Fruit fly (Drosophila melanogaster): ENCODE data around the gene CG17544.

CG17544 gene

dm6 chr2L:19370046-19370445, 28.2 kb downstream of the CG17544 start, which contains the start of gene CG17349 (continued):
- TF ChIP-seq pfk (GFP tag; optimal IDR thresholded peaks at IDR 0.05) (no peak), salm (tag; optimal IDR thresholded peaks at IDR 0.05) (peak; percentile 27), HLH3B (GFP tag; IDR thresholded peaks at IDR 0.05) (no peak), lola (GFP tag; optimal IDR thresholded peaks at IDR 0.05) (peak in 1 of 3 experiments; percentile 57), CG10654 (GFP tag; optimal IDR thresholded peaks at IDR 0.05) (no peak), Med (GFP tag) (peak; percentile 49), prd (optimal IDR thresholded peaks at IDR 0.05) (no peak), prd (GFP tag; IDR thresholded peaks at IDR 0.05) (no peak), lbe (GFP tag; optimal IDR thresholded peaks at IDR 0.05) (no peak), tna (GFP tag; IDR thresholded peaks at IDR 0.05; ENCODE audit: partially characterized antibody) (no peak), CG11093 (GFP tag; IDR thresholded peaks at IDR 0.05) (no peak), ATbp (GFP tag; optimal IDR thresholded peaks at IDR 0.05) (peak; percentile 66), sens (GFP tag) (peak; percentile 52), CG9727 (GFP tag; optimal IDR thresholded peaks at IDR 0.05) (peak; percentile 3), CG6813 (GFP tag; optimal IDR thresholded peaks at IDR 0.05) (peak; percentile 46), CG43689 (GFP tag; IDR thresholded peaks at IDR 0.05) (no peak), unpg (GFP tag; optimal IDR thresholded peaks at IDR 0.05) (peak; percentile 23), CG6272 (GFP tag; IDR thresholded peaks at IDR 0.05) (no peak), Dip3 (GFP tag; optimal IDR thresholded peaks at IDR 0.05) (no peak), CG5245 (GFP tag; optimal IDR thresholded peaks at IDR 0.05) (no peak), CG16815 (GFP tag; optimal IDR thresholded peaks at IDR 0.05) (no peak), slp2 (GFP tag; optimal IDR thresholded peaks at IDR 0.05) (no peak), fd64A (GFP tag; optimal IDR thresholded peaks at IDR 0.05) (peak; percentile 44), CG2712 (tag; optimal IDR thresholded peaks at IDR 0.05) (peak; percentile 14), fd96Cb (tag; optimal IDR thresholded peaks at IDR 0.05) (peak; percentile 2), CG2678 (tag; optimal IDR thresholded peaks at IDR 0.05) (peak; percentile 46), cg (GFP tag; optimal IDR thresholded peaks at IDR 0.05) (no peak), CG18262 (tag; optimal IDR thresholded peaks at IDR 0.05) (peak; percentile 27), abd-A (tag; optimal IDR thresholded peaks at IDR 0.05) (peak; percentile 53), CG33557 (GFP tag; optimal IDR thresholded peaks at IDR 0.05) (peak; percentile 51), dan (GFP tag; IDR thresholded peaks at IDR 0.05) (no peak), CG11456 (GFP tag; IDR thresholded peaks at IDR 0.05) (no peak), mirr (GFP tag; optimal IDR thresholded peaks at IDR 0.05) (no peak), Bteb2 (GFP tag; optimal IDR thresholded peaks at IDR 0.05) (no peak), CG11504 (tag; optimal IDR thresholded peaks at IDR 0.05) (peak; percentile 14), CG14860 (GFP tag; IDR thresholded peaks at IDR 0.05; ENCODE audit: partially characterized antibody) (no peak), sc (optimal IDR thresholded peaks at IDR 0.05) (no peak), sc (GFP tag; optimal IDR thresholded peaks at IDR 0.05) (peak; percentile 34), CG1529 (GFP tag; optimal IDR thresholded peaks at IDR 0.05) (peak; percentile 54), E2f1 (GFP tag; IDR thresholded peaks at IDR 0.05) (no peak), CG3407 (GFP tag; optimal IDR thresholded peaks at IDR 0.05) (peak; percentile 60), CG9932 (GFP tag; IDR thresholded peaks at IDR 0.05) (no peak), NC2β (GFP tag; optimal IDR thresholded peaks at IDR 0.05) (no peak), Dip2 (GFP tag; IDR thresholded peaks at IDR 0.05) (no peak), CG15696 (tag; optimal IDR thresholded peaks at IDR 0.05) (peak; percentile 26), Asciz (GFP tag; optimal IDR thresholded peaks at IDR 0.05) (peak; percentile 55), Sox100B (GFP tag; optimal IDR thresholded peaks at IDR 0.05) (peak; percentile 21), Nf-YA (GFP tag; IDR thresholded peaks at IDR 0.05) (no peak), NC2α (GFP tag; optimal IDR thresholded peaks at IDR 0.05) (no peak), inv (GFP tag; IDR thresholded peaks at IDR 0.05; ENCODE audit: partially characterized antibody) (no peak), gem (tag; optimal IDR thresholded peaks at IDR 0.05) (peak; percentile 50)
